Worm (Caenorhabditis elegans) whole organism, young adult: ENCODE measurements around the gene flp-18.

ENCODE experiments used
- F49E8.2 ChIP-seq: sonication (generic microtip); optimal IDR thresholded peaks from 3 replicates; lab custom pipeline; 2017; ENCODE audit warnings: missing genetic modification characterization, mild to moderate bottlenecking, missing compliant biosample characterization, antibody characterized with exemption, moderate library complexity; ENCODE audit not compliant: insufficient read depth
- Y53G8AR.9 ChIP-seq: fragments of 200-800 bp; sonication (Bioruptor generic); conservative IDR thresholded peaks from 2 replicates; pipeline ENCODE4 v1.3.6; 2022; ENCODE audit warnings: missing genetic modification reagents, missing genetic modification characterization, missing compliant biosample characterization
- cebp-2 ChIP-seq: fragments of 200-800 bp; sonication (Bioruptor generic); IDR thresholded peaks from 2 replicates; pipeline ENCODE4 v1.3.6; 2022; ENCODE audit warnings: missing genetic modification characterization, missing compliant biosample characterization
- ceh-100 ChIP-seq: fragments of 200-800 bp; sonication (Bioruptor generic); IDR thresholded peaks from 2 replicates; pipeline ENCODE4 v1.3.6; 2022; ENCODE audit warnings: missing genetic modification reagents, missing genetic modification characterization, missing compliant biosample characterization
- efl-1 ChIP-seq: fragments of 150-350 bp; optimal IDR thresholded peaks from 2 replicates; lab custom pipeline; 2014; ENCODE audit warnings: missing biosample characterization, missing genetic modification reagents, missing genetic modification characterization
- egl-18 ChIP-seq: fragments of 200-800 bp; sonication (Bioruptor generic); IDR thresholded peaks from 2 replicates; pipeline ENCODE4 v1.3.6; 2022; ENCODE audit warnings: missing genetic modification reagents, missing genetic modification characterization, missing compliant biosample characterization
- hlh-12 ChIP-seq: sonication (generic microtip); optimal IDR thresholded peaks from 2 replicates; lab custom pipeline; 2016; ENCODE audit warnings: missing genetic modification characterization, missing compliant biosample characterization
- nhr-120 ChIP-seq: fragments of 200-800 bp; sonication (Bioruptor generic); IDR thresholded peaks from 2 replicates; pipeline ENCODE4 v1.3.6; 2022; ENCODE audit warnings: missing genetic modification characterization, missing compliant biosample characterization
- pbrm-1 ChIP-seq: fragments of 200-800 bp; sonication (Bioruptor generic); IDR thresholded peaks from 2 replicates; pipeline ENCODE4 v1.3.6; 2022; ENCODE audit warnings: missing genetic modification reagents, missing genetic modification characterization, missing compliant biosample characterization
- tlf-1 ChIP-seq: fragments of 200-800 bp; sonication (Bioruptor generic); optimal IDR thresholded peaks from 2 replicates; lab custom pipeline; 2018; ENCODE audit warnings: mild to moderate bottlenecking, missing genetic modification characterization, missing compliant biosample characterization
- unc-62 ChIP-seq: fragments of 150-350 bp; optimal IDR thresholded peaks from 2 replicates; lab custom pipeline; 2014; ENCODE audit warnings: missing biosample characterization, missing genetic modification reagents, missing genetic modification characterization

ce11 chrX:3029030-3029429, 10.7 kb upstream of the flp-18 start, which contains the start of gene M02F4.1:
- TF ChIP-seq ceh-100 (no peak), unc-62 (GFP tag; lab: Kevin White, UChicago) (no peak), efl-1 (GFP tag; lab: Kevin White, UChicago) (no peak), nhr-120 (GFP tag; lab: Robert Waterston, UW) (no peak), cebp-2 (no peak), egl-18 (GFP tag; lab: Robert Waterston, UW) (no peak), Y53G8AR.9 (GFP tag; lab: Robert Waterston, UW) (no peak), hlh-12 (tag; lab: Kevin White, UChicago) (no peak), pbrm-1 (no peak), F49E8.2 (tag; lab: Kevin White, UChicago) (no peak), tlf-1 (no peak)
